Fruit fly (Drosophila melanogaster) whole organism, pupa: ENCODE data around the gene DopEcR.

ENCODE experiments used
- CG15710 ChIP-seq: fragments of 200-800 bp; sonication (Bioruptor generic); optimal IDR thresholded peaks from 2 replicates; lab custom pipeline; 2018; ENCODE audit warnings: missing biosample characterization, mild to moderate bottlenecking, missing genetic modification characterization, moderate library complexity
- CG32121 ChIP-seq: fragments of 200-800 bp; sonication (Bioruptor generic); IDR thresholded peaks from 2 replicates; pipeline ENCODE4 v1.3.6; 2022; ENCODE audit warnings: missing biosample characterization, missing genetic modification characterization
- Pif1A ChIP-seq: fragments of 200-800 bp; sonication (Bioruptor generic); optimal IDR thresholded peaks from 3 replicates; lab custom pipeline; 2016; ENCODE audit warnings: missing biosample characterization, missing genetic modification characterization
- Snoo ChIP-seq: fragments of 200-800 bp; sonication (Bioruptor generic); optimal IDR thresholded peaks from 3 replicates; lab custom pipeline; 2017; ENCODE audit warnings: missing biosample characterization, mild to moderate bottlenecking, missing genetic modification characterization, inconsistent platforms
- gl ChIP-seq: fragments of 200-800 bp; sonication (Bioruptor generic); optimal IDR thresholded peaks from 2 replicates; lab custom pipeline; 2018; ENCODE audit warnings: missing biosample characterization, mild to moderate bottlenecking, missing genetic modification characterization
- rn ChIP-seq: fragments of 200-800 bp; sonication (Bioruptor generic); IDR thresholded peaks from 2 replicates; pipeline ENCODE4 v1.3.6; 2022; ENCODE audit warnings: missing biosample characterization, missing genetic modification characterization

DNA sequence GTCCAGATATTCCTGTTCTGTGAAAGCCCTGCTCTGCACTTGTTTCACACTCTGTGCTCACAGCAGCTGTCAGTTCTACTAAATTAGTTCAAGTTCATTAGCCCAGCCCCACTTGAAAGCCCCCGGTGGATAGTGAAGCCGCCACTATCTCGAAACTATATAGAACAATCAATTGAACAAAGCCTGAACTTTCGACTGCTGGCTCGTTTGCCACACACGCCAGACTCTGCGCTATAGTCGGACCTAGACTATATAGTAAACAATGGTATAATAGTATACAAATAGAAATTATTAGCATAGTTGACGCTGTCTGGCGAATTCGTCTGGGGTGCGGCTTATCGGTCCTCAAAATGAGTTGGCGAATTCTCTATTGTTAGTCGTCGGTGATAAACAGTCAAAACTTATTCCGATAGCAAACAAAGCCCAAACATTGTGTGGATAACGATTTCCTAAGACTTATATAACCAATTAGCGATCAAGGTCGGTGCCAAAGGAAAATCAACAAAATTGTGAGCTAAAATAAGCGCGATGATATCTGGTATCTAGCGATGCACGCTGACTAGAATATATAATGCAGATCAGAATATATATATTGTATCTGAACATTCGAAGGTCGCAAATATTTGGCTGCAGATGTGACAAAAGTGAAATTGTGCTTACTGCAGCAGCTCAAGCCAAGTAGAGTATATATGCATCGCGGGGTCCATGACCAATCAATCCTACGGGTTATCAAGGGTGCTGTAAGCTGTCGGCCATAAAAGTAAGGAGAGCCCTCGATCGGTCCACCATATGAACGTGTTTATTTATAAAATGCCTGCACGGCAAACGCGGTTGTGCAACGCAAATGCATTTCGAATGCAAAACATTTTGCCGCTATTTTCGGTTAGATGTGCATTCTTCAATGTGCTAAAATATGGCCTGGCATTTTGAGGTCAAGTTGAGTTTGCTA lies 35.4 kb upstream of the DopEcR start:
- no peak for TF ChIP-seq CG15710 (tag; lab: Kevin White, UChicago)
- no peak for TF ChIP-seq rn (GFP tag; lab: Robert Waterston, UW)
- no peak for TF ChIP-seq gl (tag; lab: Kevin White, UChicago)
- TF ChIP-seq CG32121 (GFP tag; lab: Robert Waterston, UW): no peak
- no peak for TF ChIP-seq Snoo (tag; lab: Kevin White, UChicago)
- TF ChIP-seq Pif1A (GFP tag; lab: Kevin White, UChicago): no peak
